Worm (Caenorhabditis elegans) whole organism, mixed stage, embryonic: ENCODE measurements around the gene lev-9.

ENCODE experiments used
- M03D4.4 ChIP-seq: sonication (generic microtip); optimal IDR thresholded peaks from 2 replicates; lab custom pipeline; 2017; ENCODE audit warnings: mild to moderate bottlenecking, missing genetic modification characterization, missing compliant biosample characterization
- bed-3 ChIP-seq: fragments of 200-800 bp; sonication (Bioruptor generic); optimal IDR thresholded peaks from 3 replicates; lab custom pipeline; 2018; ENCODE audit warnings: mild to moderate bottlenecking, missing genetic modification characterization, moderate library complexity, missing compliant biosample characterization
- blmp-1 ChIP-seq: fragments of 150-350 bp; optimal IDR thresholded peaks from 2 replicates; lab custom pipeline; 2014; ENCODE audit warnings: missing biosample characterization, missing genetic modification characterization
- ceh-39 ChIP-seq: fragments of 150-350 bp; optimal IDR thresholded peaks from 2 replicates; lab custom pipeline; 2014; ENCODE audit warnings: missing biosample characterization, missing genetic modification characterization
- ceh-43 ChIP-seq: fragments of 200-800 bp; sonication (Bioruptor generic); optimal IDR thresholded peaks from 2 replicates; lab custom pipeline; 2018; ENCODE audit warnings: mild to moderate bottlenecking, missing genetic modification characterization, moderate library complexity, missing compliant biosample characterization
- ceh-83 ChIP-seq: fragments of 200-800 bp; sonication (Bioruptor generic); optimal IDR thresholded peaks from 2 replicates; lab custom pipeline; 2018; ENCODE audit warnings: mild to moderate bottlenecking, missing genetic modification characterization, missing compliant biosample characterization
- ces-1 ChIP-seq: fragments of 150-350 bp; optimal IDR thresholded peaks from 2 replicates; lab custom pipeline; 2014; ENCODE audit warnings: missing biosample characterization, missing genetic modification reagents, missing genetic modification characterization
- cnd-1 ChIP-seq: fragments of 200-800 bp; sonication (Bioruptor generic); optimal IDR thresholded peaks from 2 replicates; lab custom pipeline; 2018; ENCODE audit warnings: mild to moderate bottlenecking, missing genetic modification characterization, missing compliant biosample characterization
- drap-1 ChIP-seq: fragments of 200-800 bp; sonication (Bioruptor generic); optimal IDR thresholded peaks from 3 replicates; lab custom pipeline; 2018; ENCODE audit warnings: mild to moderate bottlenecking, missing genetic modification characterization, missing compliant biosample characterization
- elt-1 ChIP-seq: sonication (generic microtip); optimal IDR thresholded peaks from 2 replicates; lab custom pipeline; 2017; ENCODE audit warnings: missing genetic modification characterization, mild to moderate bottlenecking, missing compliant biosample characterization, antibody characterized with exemption, moderate library complexity, borderline replicate concordance; ENCODE audit not compliant: insufficient read depth
- elt-3 ChIP-seq: fragments of 150-350 bp; optimal IDR thresholded peaks from 2 replicates; lab custom pipeline; 2014; ENCODE audit warnings: missing biosample characterization, missing genetic modification characterization
- flh-1 ChIP-seq: fragments of 200-800 bp; sonication (Bioruptor generic); optimal IDR thresholded peaks from 2 replicates; lab custom pipeline; 2018; ENCODE audit warnings: mild to moderate bottlenecking, missing genetic modification characterization, moderate library complexity, missing compliant biosample characterization
- ham-2 ChIP-seq: fragments of 200-800 bp; sonication (Bioruptor generic); optimal IDR thresholded peaks from 2 replicates; lab custom pipeline; 2018; ENCODE audit warnings: mild to moderate bottlenecking, missing genetic modification characterization, missing compliant biosample characterization
- hlh-1 ChIP-seq: fragments of 150-350 bp; optimal IDR thresholded peaks from 2 replicates; lab custom pipeline; 2014; ENCODE audit warnings: missing biosample characterization, missing genetic modification reagents, missing genetic modification characterization
- lin-13 ChIP-seq: fragments of 150-350 bp; optimal IDR thresholded peaks from 2 replicates; lab custom pipeline; 2014; ENCODE audit warnings: missing biosample characterization, missing genetic modification characterization
- lin-32 ChIP-seq: fragments of 200-800 bp; sonication (Bioruptor generic); optimal IDR thresholded peaks from 2 replicates; lab custom pipeline; 2018; ENCODE audit warnings: mild to moderate bottlenecking, missing genetic modification characterization, missing compliant biosample characterization
- lsy-2 ChIP-seq: fragments of 150-350 bp; optimal IDR thresholded peaks from 2 replicates; lab custom pipeline; 2014; ENCODE audit warnings: missing biosample characterization, missing genetic modification characterization
- mab-5 ChIP-seq: fragments of 150-350 bp; optimal IDR thresholded peaks from 2 replicates; lab custom pipeline; 2014; ENCODE audit warnings: missing biosample characterization, missing genetic modification characterization
- mep-1 ChIP-seq: fragments of 150-350 bp; optimal IDR thresholded peaks from 2 replicates; lab custom pipeline; 2017; ENCODE audit warnings: missing biosample characterization, missing genetic modification reagents, missing genetic modification characterization, inconsistent platforms
- mls-2 ChIP-seq: sonication (generic microtip); optimal IDR thresholded peaks from 2 replicates; lab custom pipeline; 2016; ENCODE audit warnings: mild to moderate bottlenecking, missing genetic modification characterization, moderate library complexity, missing compliant biosample characterization
- nhr-12 ChIP-seq: fragments of 150-350 bp; optimal IDR thresholded peaks from 2 replicates; lab custom pipeline; 2014; ENCODE audit warnings: missing biosample characterization, missing genetic modification characterization
- nhr-2 ChIP-seq: fragments of 150-350 bp; optimal IDR thresholded peaks from 2 replicates; lab custom pipeline; 2014; ENCODE audit warnings: missing biosample characterization, missing genetic modification characterization
- nhr-237 ChIP-seq: fragments of 150-350 bp; optimal IDR thresholded peaks from 2 replicates; lab custom pipeline; 2014; ENCODE audit warnings: missing biosample characterization, missing genetic modification characterization
- nhr-28 ChIP-seq: fragments of 150-350 bp; optimal IDR thresholded peaks from 2 replicates; lab custom pipeline; 2014; ENCODE audit warnings: missing biosample characterization, missing genetic modification characterization
- nhr-76 ChIP-seq: sonication (generic microtip); optimal IDR thresholded peaks from 2 replicates; lab custom pipeline; 2017; ENCODE audit warnings: missing biosample characterization, missing genetic modification characterization
- pha-4 ChIP-seq: fragments of 150-350 bp; optimal IDR thresholded peaks from 2 replicates; lab custom pipeline; 2018; ENCODE audit warnings: missing biosample characterization, missing genetic modification reagents, missing genetic modification characterization
- sem-2 ChIP-seq: fragments of 200-800 bp; sonication (Bioruptor generic); optimal IDR thresholded peaks from 2 replicates; lab custom pipeline; 2018; ENCODE audit warnings: mild to moderate bottlenecking, missing genetic modification characterization, missing compliant biosample characterization
- snpc-4 ChIP-seq: fragments of 150-350 bp; optimal IDR thresholded peaks from 2 replicates; lab custom pipeline; 2014; ENCODE audit warnings: missing biosample characterization, missing genetic modification characterization
- sptf-1 ChIP-seq: sonication (generic microtip); optimal IDR thresholded peaks from 2 replicates; lab custom pipeline; 2017; ENCODE audit warnings: mild to moderate bottlenecking, missing genetic modification characterization, moderate library complexity, missing compliant biosample characterization
- tbx-8 ChIP-seq: fragments of 200-800 bp; sonication (Bioruptor generic); optimal IDR thresholded peaks from 2 replicates; lab custom pipeline; 2018; ENCODE audit warnings: mild to moderate bottlenecking, missing genetic modification characterization, moderate library complexity, missing compliant biosample characterization
- unc-120 ChIP-seq: sonication (generic microtip); optimal IDR thresholded peaks from 2 replicates; lab custom pipeline; 2017; ENCODE audit warnings: missing genetic modification characterization, missing compliant biosample characterization; ENCODE audit not compliant: poor library complexity, severe bottlenecking
- unc-39 ChIP-seq: fragments of 150-350 bp; optimal IDR thresholded peaks from 2 replicates; lab custom pipeline; 2014; ENCODE audit warnings: missing biosample characterization, missing genetic modification characterization
- unc-62 ChIP-seq: fragments of 150-350 bp; optimal IDR thresholded peaks from 2 replicates; lab custom pipeline; 2014; ENCODE audit warnings: missing biosample characterization, missing genetic modification reagents, missing genetic modification characterization
- zip-8 ChIP-seq: fragments of 150-350 bp; optimal IDR thresholded peaks from 2 replicates; lab custom pipeline; 2014; ENCODE audit warnings: missing biosample characterization, missing genetic modification characterization
- ztf-11 ChIP-seq: fragments of 150-350 bp; optimal IDR thresholded peaks from 2 replicates; lab custom pipeline; 2014; ENCODE audit warnings: missing biosample characterization, missing genetic modification characterization

The lev-9 gene

DNA sequence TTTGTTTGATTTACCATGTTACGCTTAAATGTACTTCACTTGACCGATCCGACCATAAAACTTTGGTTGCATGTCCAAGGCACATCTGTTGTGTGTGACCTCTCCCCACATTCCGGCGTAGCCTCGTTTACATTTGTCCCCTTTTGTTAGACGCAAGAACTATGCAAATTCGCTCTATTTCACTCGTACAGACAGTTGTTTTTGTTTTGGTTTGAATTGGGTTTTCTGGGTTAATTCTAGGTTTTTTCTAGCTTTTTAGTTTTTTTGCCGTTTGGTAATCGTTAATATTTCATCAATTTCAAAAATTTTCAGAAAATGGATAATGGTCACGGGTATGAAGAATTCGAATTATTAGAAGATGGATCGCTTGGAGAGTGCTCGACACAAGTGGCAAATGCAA is 1.3 kb upstream of the lev-9 start, which contains the start of gene mom-1:
Gene mom-1, plus strand, starts transcription at position 301 of the 400 bp plus-strand sequence.
- TF ChIP-seq flh-1 (GFP tag; lab: Kevin White, UChicago) (no peak), pha-4 (no peak), hlh-1 (peak; percentile 57), tbx-8 (GFP tag; lab: Kevin White, UChicago) (no peak), nhr-2 (peak; percentile 7)

DNA sequence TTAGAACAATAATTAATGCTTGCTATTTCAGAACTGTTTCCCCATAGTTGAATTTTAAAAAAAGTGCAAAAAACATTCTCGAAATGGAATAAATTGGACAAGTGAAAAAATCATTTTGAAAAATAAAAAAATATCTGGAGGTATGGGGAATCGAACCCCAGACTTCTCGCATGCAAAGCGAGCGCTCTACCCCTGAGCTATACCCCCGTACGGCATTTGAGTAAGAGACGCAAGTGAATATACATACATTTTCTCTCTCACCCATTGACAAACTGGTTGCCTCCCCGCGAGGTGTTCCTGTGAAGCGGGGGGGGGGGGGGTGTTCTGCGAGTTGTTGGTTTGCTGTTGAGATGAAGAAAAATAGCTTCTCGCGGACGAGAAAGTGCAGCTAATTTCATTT is 611 bp upstream of the lev-9 start:
- TF ChIP-seq unc-39 (no peak), unc-62 (peak; percentile 41), cnd-1 (peak; percentile 94), nhr-237 (tag; lab: Kevin White, UChicago) (peak; percentile 32), unc-120 (tag; lab: Kevin White, UChicago) (peak; percentile 95), ceh-43 (GFP tag; lab: Kevin White, UChicago) (peak; percentile 90), blmp-1 (tag; lab: Kevin White, UChicago) (no peak), ces-1 (GFP tag; lab: Kevin White, UChicago) (peak; percentile 20), ham-2 (GFP tag; lab: Kevin White, UChicago) (peak; percentile 88), lin-13 (peak; percentile 29), mab-5 (tag; lab: Kevin White, UChicago) (peak; percentile 51), nhr-12 (tag; lab: Kevin White, UChicago) (no peak), mep-1 (tag; lab: Kevin White, UChicago) (peak; percentile 11), nhr-76 (tag; lab: Kevin White, UChicago) (no peak), snpc-4 (tag; lab: Kevin White, UChicago) (no peak), mls-2 (tag; lab: Kevin White, UChicago) (peak; percentile 96), zip-8 (tag; lab: Kevin White, UChicago) (no peak), hlh-1 (peak; percentile 4), drap-1 (GFP tag; lab: Kevin White, UChicago) (peak; percentile 94), elt-3 (tag; lab: Kevin White, UChicago) (no peak), elt-1 (peak; percentile 47), lin-32 (GFP tag; lab: Kevin White, UChicago) (peak; percentile 87), ceh-83 (peak; percentile 95), tbx-8 (GFP tag; lab: Kevin White, UChicago) (peak; percentile 86), ztf-11 (tag; lab: Kevin White, UChicago) (no peak), nhr-28 (no peak), M03D4.4 (peak; percentile 95), bed-3 (GFP tag; lab: Kevin White, UChicago) (peak; percentile 89), nhr-2 (peak; percentile 19), lsy-2 (tag; lab: Kevin White, UChicago) (peak; percentile 57), flh-1 (GFP tag; lab: Kevin White, UChicago) (peak; percentile 79), sptf-1 (peak; percentile 97), ceh-39 (tag; lab: Kevin White, UChicago) (peak; percentile 0), pha-4 (peak; percentile 46), sem-2 (GFP tag; lab: Kevin White, UChicago) (peak; percentile 89)

DNA sequence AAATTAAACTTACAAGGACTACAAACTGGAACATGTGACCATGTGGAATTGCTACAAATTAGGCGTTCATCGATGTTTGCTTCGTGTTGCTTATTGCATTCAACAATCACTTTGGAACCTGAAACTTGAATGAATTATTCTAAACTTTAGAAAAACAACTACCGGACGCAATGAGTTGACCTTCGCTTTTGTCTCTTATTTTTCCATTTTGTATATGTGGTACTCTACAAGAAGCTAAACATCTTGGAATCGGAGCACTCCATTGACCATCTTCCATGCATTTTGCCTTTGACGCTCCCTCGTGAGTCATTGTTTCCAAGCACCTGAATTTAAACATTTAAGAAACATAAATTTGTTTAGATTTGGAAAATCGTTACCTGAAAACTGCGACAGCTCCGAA is 2.5 kb downstream of the lev-9 start:
- no peak for TF ChIP-seq drap-1 (GFP tag; lab: Kevin White, UChicago)
- no peak for TF ChIP-seq ceh-43 (GFP tag; lab: Kevin White, UChicago)
- no peak for TF ChIP-seq mep-1 (tag; lab: Kevin White, UChicago)
- no peak for TF ChIP-seq hlh-1
- no peak for TF ChIP-seq cnd-1
- no peak for TF ChIP-seq snpc-4 (tag; lab: Kevin White, UChicago)
- no peak for TF ChIP-seq bed-3 (GFP tag; lab: Kevin White, UChicago)
- no peak for TF ChIP-seq ceh-83
- no peak for TF ChIP-seq nhr-237 (tag; lab: Kevin White, UChicago)
- no peak for TF ChIP-seq nhr-76 (tag; lab: Kevin White, UChicago)
- no peak for TF ChIP-seq lin-32 (GFP tag; lab: Kevin White, UChicago)
- no peak for TF ChIP-seq ces-1 (GFP tag; lab: Kevin White, UChicago)

DNA sequence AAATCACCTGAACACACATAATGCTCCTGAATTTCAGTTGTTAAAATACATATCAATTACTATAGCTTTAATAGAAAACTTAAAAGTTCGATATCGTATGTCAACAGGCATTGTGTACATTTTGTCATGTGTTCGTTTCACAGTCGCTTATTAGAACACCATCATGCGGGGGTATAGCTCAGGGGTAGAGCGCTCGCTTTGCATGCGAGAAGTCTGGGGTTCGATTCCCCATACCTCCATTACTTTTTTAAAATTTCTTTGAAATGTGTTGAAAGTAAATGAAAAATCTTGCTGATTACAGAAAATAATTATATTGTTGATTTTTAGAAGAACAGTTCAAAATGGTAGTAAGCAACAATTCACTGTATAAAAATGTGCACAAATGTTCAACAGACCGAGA is 5.4 kb downstream of the lev-9 start:
- no peak for TF ChIP-seq tbx-8 (GFP tag; lab: Kevin White, UChicago)
- TF ChIP-seq snpc-4 (tag; lab: Kevin White, UChicago): no peak
- TF ChIP-seq lin-32 (GFP tag; lab: Kevin White, UChicago): no peak
- no peak for TF ChIP-seq nhr-2
- no peak for TF ChIP-seq unc-39
- peak; percentile 15 for TF ChIP-seq mls-2 (tag; lab: Kevin White, UChicago)
- TF ChIP-seq nhr-76 (tag; lab: Kevin White, UChicago): no peak
- no peak for TF ChIP-seq lin-13
- no peak for TF ChIP-seq nhr-12 (tag; lab: Kevin White, UChicago)
- TF ChIP-seq flh-1 (GFP tag; lab: Kevin White, UChicago): peak; percentile 10
- no peak for TF ChIP-seq unc-120 (tag; lab: Kevin White, UChicago)
- no peak for TF ChIP-seq nhr-237 (tag; lab: Kevin White, UChicago)
- TF ChIP-seq lsy-2 (tag; lab: Kevin White, UChicago): no peak
- TF ChIP-seq ztf-11 (tag; lab: Kevin White, UChicago): no peak
- TF ChIP-seq unc-62: no peak
- TF ChIP-seq ceh-43 (GFP tag; lab: Kevin White, UChicago): no peak
- TF ChIP-seq nhr-28: no peak
- peak; percentile 48 for TF ChIP-seq sem-2 (GFP tag; lab: Kevin White, UChicago)
- no peak for TF ChIP-seq mep-1 (tag; lab: Kevin White, UChicago)
- TF ChIP-seq ces-1 (GFP tag; lab: Kevin White, UChicago): no peak
- no peak for TF ChIP-seq ceh-39 (tag; lab: Kevin White, UChicago)
- TF ChIP-seq cnd-1: peak; percentile 52
- TF ChIP-seq elt-3 (tag; lab: Kevin White, UChicago): no peak
- TF ChIP-seq ceh-83: peak; percentile 70
- TF ChIP-seq mab-5 (tag; lab: Kevin White, UChicago): no peak
- no peak for TF ChIP-seq elt-1
- TF ChIP-seq M03D4.4: peak; percentile 65
- no peak for TF ChIP-seq pha-4
- no peak for TF ChIP-seq zip-8 (tag; lab: Kevin White, UChicago)
- peak; percentile 63 for TF ChIP-seq sptf-1
- TF ChIP-seq drap-1 (GFP tag; lab: Kevin White, UChicago): peak; percentile 48
- TF ChIP-seq hlh-1: no peak
- TF ChIP-seq blmp-1 (tag; lab: Kevin White, UChicago): no peak
- peak; percentile 38 for TF ChIP-seq bed-3 (GFP tag; lab: Kevin White, UChicago)
- peak; percentile 14 for TF ChIP-seq ham-2 (GFP tag; lab: Kevin White, UChicago)
- TF ChIP-seq, all 35 proteins: peak for 10
